Fruit fly (Drosophila melanogaster) whole organism, embryonic: ENCODE measurements around the gene Wdr33.
A peak's percentile ranks its signal among the peaks of the same experiment; 100 is the strongest.

Experiments used
- Blimp-1 ChIP-seq: fragments of 200-800 bp; sonication (Bioruptor generic); optimal IDR thresholded peaks from 3 replicates; lab custom pipeline; 2018; ENCODE audit warnings: missing biosample characterization, missing genetic modification characterization, mild to moderate bottlenecking, moderate library complexity, missing genetic modification reagents
- CG10209 ChIP-seq: fragments of 200-800 bp; sonication (Bioruptor generic); optimal IDR thresholded peaks from 3 replicates; lab custom pipeline; 2017; ENCODE audit warnings: missing biosample characterization, mild to moderate bottlenecking, missing genetic modification characterization, missing genetic modification reagents
- CG10979 ChIP-seq: fragments of 200-800 bp; sonication (Bioruptor generic); optimal IDR thresholded peaks from 2 replicates; lab custom pipeline; 2018; ENCODE audit warnings: missing biosample characterization, mild to moderate bottlenecking, missing genetic modification characterization, moderate library complexity
- CG11085 ChIP-seq: fragments of 200-800 bp; sonication (Bioruptor generic); IDR thresholded peaks from 2 replicates; pipeline ENCODE4 v1.3.6; 2022; ENCODE audit warnings: missing biosample characterization, missing genetic modification characterization
- CG11093 ChIP-seq: fragments of 200-800 bp; sonication (Bioruptor generic); IDR thresholded peaks from 3 replicates; pipeline ENCODE4 v1.3.6; 2022; ENCODE audit warnings: missing biosample characterization, missing genetic modification characterization
- CG11398 ChIP-seq: fragments of 200-800 bp; sonication (Bioruptor generic); optimal IDR thresholded peaks from 2 replicates; lab custom pipeline; 2016; ENCODE audit warnings: missing biosample characterization, missing genetic modification characterization
- CG11560 ChIP-seq: fragments of 200-800 bp; sonication (Bioruptor generic); IDR thresholded peaks from 3 replicates; pipeline ENCODE4 v1.3.6; 2022; ENCODE audit warnings: missing biosample characterization, missing genetic modification characterization
- CG12299 ChIP-seq: fragments of 200-800 bp; sonication (Bioruptor generic); optimal IDR thresholded peaks from 2 replicates; lab custom pipeline; 2018; ENCODE audit warnings: missing biosample characterization, mild to moderate bottlenecking, missing genetic modification characterization
- CG1233 ChIP-seq: fragments of 200-800 bp; sonication (Bioruptor generic); optimal IDR thresholded peaks from 4 replicates; lab custom pipeline; 2018; ENCODE audit warnings: missing biosample characterization, mild to moderate bottlenecking, missing genetic modification characterization
- CG12659 ChIP-seq: fragments of 200-800 bp; sonication (Bioruptor generic); optimal IDR thresholded peaks from 3 replicates; lab custom pipeline; 2017; ENCODE audit warnings: mild to moderate bottlenecking, missing biosample characterization, missing genetic modification reagents, missing genetic modification characterization
- CG12744 ChIP-seq: fragments of 200-800 bp; sonication (Bioruptor generic); optimal IDR thresholded peaks from 2 replicates; lab custom pipeline; 2016; ENCODE audit warnings: missing biosample characterization, missing genetic modification characterization
- CG1603 ChIP-seq: fragments of 200-800 bp; sonication (Bioruptor generic); optimal IDR thresholded peaks from 2 replicates; lab custom pipeline; 2019; ENCODE audit warnings: missing biosample characterization, mild to moderate bottlenecking, missing genetic modification characterization, moderate library complexity
- CG16815 ChIP-seq: fragments of 200-800 bp; sonication (Bioruptor generic); optimal IDR thresholded peaks from 3 replicates; lab custom pipeline; 2017; ENCODE audit warnings: missing biosample characterization, mild to moderate bottlenecking, missing genetic modification characterization
- CG17829 ChIP-seq: fragments of 200-800 bp; optimal IDR thresholded peaks from 2 replicates; lab custom pipeline; 2019; ENCODE audit warnings: missing biosample characterization, mild to moderate bottlenecking, missing genetic modification characterization, moderate library complexity
- CG2678 ChIP-seq: fragments of 200-800 bp; sonication (Bioruptor generic); optimal IDR thresholded peaks from 3 replicates; lab custom pipeline; 2019; ENCODE audit warnings: missing biosample characterization, mild to moderate bottlenecking, missing genetic modification characterization, moderate library complexity
- CG2712 ChIP-seq: fragments of 200-800 bp; optimal IDR thresholded peaks from 3 replicates; lab custom pipeline; 2019; ENCODE audit warnings: missing biosample characterization, mild to moderate bottlenecking, missing genetic modification characterization, moderate library complexity
- CG3281 ChIP-seq: fragments of 200-800 bp; sonication (Bioruptor generic); optimal IDR thresholded peaks from 3 replicates; lab custom pipeline; 2017; ENCODE audit warnings: missing biosample characterization, mild to moderate bottlenecking, missing genetic modification characterization
- CG4328 ChIP-seq: fragments of 200-800 bp; sonication (Bioruptor generic); optimal IDR thresholded peaks from 3 replicates; lab custom pipeline; 2017; ENCODE audit warnings: missing biosample characterization, missing genetic modification reagents, missing genetic modification characterization
- CG4360 ChIP-seq: fragments of 200-800 bp; sonication (Bioruptor generic); IDR thresholded peaks from 2 replicates; pipeline ENCODE4 v1.3.6; 2022; ENCODE audit warnings: missing biosample characterization, missing genetic modification characterization
- CG4404 ChIP-seq: fragments of 200-800 bp; sonication (Bioruptor generic); IDR thresholded peaks from 2 replicates; pipeline ENCODE4 v1.3.6; 2022; ENCODE audit warnings: missing biosample characterization, missing genetic modification characterization
- CG4730 ChIP-seq: fragments of 200-800 bp; sonication (Bioruptor generic); IDR thresholded peaks from 2 replicates; pipeline ENCODE4 v1.3.6; 2022; ENCODE audit warnings: missing biosample characterization, missing genetic modification characterization
- D19A ChIP-seq: fragments of 200-800 bp; optimal IDR thresholded peaks from 3 replicates; lab custom pipeline; 2019; ENCODE audit warnings: missing biosample characterization, mild to moderate bottlenecking, missing genetic modification characterization, moderate library complexity
- Dll ChIP-seq: fragments of 200-800 bp; sonication (Bioruptor generic); IDR thresholded peaks from 4 replicates; pipeline ENCODE4 v1.3.6; 2022; ENCODE audit warnings: missing biosample characterization, missing genetic modification characterization; ENCODE audit not compliant: partially characterized antibody
- E2f2 ChIP-seq: fragments of 200-800 bp; sonication (Bioruptor generic); IDR thresholded peaks from 2 replicates; pipeline ENCODE4 v1.3.6; 2022; ENCODE audit warnings: missing biosample characterization, missing genetic modification characterization
- Eip74EF ChIP-seq, 2 experiments: fragments of 200-800 bp in 1 of 2; fragments of >200 bp in 1 of 2; sonication (Bioruptor generic) in 1 of 2; optimal IDR thresholded peaks; 2 replicates each; lab custom pipeline; 2017 to 2019; ENCODE audit warnings: missing biosample characterization in 2 of 2, missing genetic modification characterization in 2 of 2, mild to moderate bottlenecking in 1 of 2, moderate library complexity in 1 of 2
- HmgD ChIP-seq: fragments of 200-800 bp; sonication (Bioruptor generic); optimal IDR thresholded peaks from 3 replicates; lab custom pipeline; 2016; ENCODE audit warnings: missing biosample characterization, missing genetic modification characterization
- Hmx ChIP-seq: fragments of 200-800 bp; sonication (Bioruptor generic); optimal IDR thresholded peaks from 2 replicates; lab custom pipeline; 2016; ENCODE audit warnings: missing biosample characterization, missing genetic modification characterization
- Hr51 ChIP-seq, 2 experiments: fragments of 200-800 bp; sonication (Bioruptor generic); optimal IDR thresholded peaks; 2 replicates in 1 of 2; 3 replicates in 1 of 2; lab custom pipeline; 2016 to 2018; ENCODE audit warnings: missing biosample characterization in 2 of 2, missing genetic modification characterization in 2 of 2, mild to moderate bottlenecking in 1 of 2, moderate library complexity in 1 of 2
- Jarid2 ChIP-seq: fragments of 200-800 bp; sonication (Bioruptor generic); optimal IDR thresholded peaks from 3 replicates; lab custom pipeline; 2017; ENCODE audit warnings: mild to moderate bottlenecking, missing biosample characterization, missing genetic modification reagents, missing genetic modification characterization
- Lhr ChIP-seq: fragments of 200-800 bp; sonication (Bioruptor generic); optimal IDR thresholded peaks from 3 replicates; lab custom pipeline; 2017; ENCODE audit warnings: mild to moderate bottlenecking, missing biosample characterization, missing genetic modification reagents, missing genetic modification characterization
- Med ChIP-seq: fragments of 200-800 bp; sonication (Bioruptor generic); peaks from one replicate; lab custom pipeline; 2016; ENCODE audit warnings: missing biosample characterization, missing genetic modification characterization, mild to moderate bottlenecking, inconsistent platforms, moderate library complexity
- NK7.1 ChIP-seq: fragments of 200-800 bp; sonication (Bioruptor generic); optimal IDR thresholded peaks from 3 replicates; lab custom pipeline; 2016; ENCODE audit warnings: missing biosample characterization, missing genetic modification characterization
- Nf-YB ChIP-seq: fragments of 200-800 bp; sonication (Bioruptor generic); optimal IDR thresholded peaks from 3 replicates; lab custom pipeline; 2019; ENCODE audit warnings: missing biosample characterization, mild to moderate bottlenecking, missing genetic modification characterization, moderate library complexity
- Vsx1 ChIP-seq: fragments of 200-800 bp; sonication (Bioruptor generic); optimal IDR thresholded peaks from 2 replicates; lab custom pipeline; 2017; ENCODE audit warnings: missing biosample characterization, mild to moderate bottlenecking, missing genetic modification characterization, missing genetic modification reagents
- btn ChIP-seq: fragments of 200-800 bp; sonication (Bioruptor generic); optimal IDR thresholded peaks from 2 replicates; lab custom pipeline; 2016; ENCODE audit warnings: missing biosample characterization, missing genetic modification characterization
- chm ChIP-seq: fragments of 200-800 bp; sonication (Bioruptor generic); IDR thresholded peaks from 2 replicates; pipeline ENCODE4 v1.3.6; 2022; ENCODE audit warnings: missing biosample characterization, missing genetic modification characterization
- crc ChIP-seq: fragments of 200-800 bp; sonication (Bioruptor generic); optimal IDR thresholded peaks from 2 replicates; lab custom pipeline; 2016; ENCODE audit warnings: missing biosample characterization, missing genetic modification characterization
- crp ChIP-seq, 2 experiments: fragments of 200-800 bp; sonication (Bioruptor generic); optimal IDR thresholded peaks; 2 replicates in 1 of 2; 3 replicates in 1 of 2; lab custom pipeline; 2017; ENCODE audit warnings: missing biosample characterization in 2 of 2, missing genetic modification characterization in 2 of 2, mild to moderate bottlenecking in 1 of 2, moderate library complexity in 1 of 2
- kay ChIP-seq: fragments of 200-800 bp; sonication (Bioruptor generic); optimal IDR thresholded peaks from 2 replicates; lab custom pipeline; 2016; ENCODE audit warnings: missing biosample characterization, missing genetic modification characterization
- pan ChIP-seq, 4 experiments: fragments of >200 bp in 3 of 4; fragments of 200-800 bp in 1 of 4; sonication (Bioruptor generic) in 1 of 4; optimal IDR thresholded peaks in 3 of 4; IDR thresholded peaks in 1 of 4; 2 replicates each; pipeline versions ENCODE4 v1.3.6 to Lab custom; 2017 to 2022; ENCODE audit warnings: missing biosample characterization in 2 of 4, missing genetic modification characterization in 2 of 4, mixed read lengths in 1 of 4
- pho ChIP-seq: fragments of 200-800 bp; sonication (Bioruptor generic); optimal IDR thresholded peaks from 2 replicates; lab custom pipeline; 2016; ENCODE audit warnings: missing biosample characterization, missing genetic modification characterization
- row ChIP-seq: fragments of 200-800 bp; sonication (Bioruptor generic); IDR thresholded peaks from 3 replicates; pipeline ENCODE4 v1.3.6; 2022; ENCODE audit warnings: missing biosample characterization, missing genetic modification characterization
- sens ChIP-seq: fragments of 200-800 bp; sonication (Bioruptor generic); peaks from one replicate; lab custom pipeline; 2016; ENCODE audit warnings: missing biosample characterization, missing genetic modification characterization
- sens-2 ChIP-seq: fragments of 200-800 bp; sonication (Bioruptor generic); IDR thresholded peaks from 2 replicates; pipeline ENCODE4 v1.3.6; 2022; ENCODE audit warnings: missing biosample characterization, missing genetic modification characterization
- sima ChIP-seq: fragments of 200-800 bp; sonication (Bioruptor generic); optimal IDR thresholded peaks from 2 replicates; lab custom pipeline; 2016; ENCODE audit warnings: missing biosample characterization, missing genetic modification characterization
- slbo ChIP-seq: fragments of 200-800 bp; sonication (Bioruptor generic); IDR thresholded peaks from 2 replicates; pipeline ENCODE4 v1.3.6; 2022; ENCODE audit warnings: missing biosample characterization, missing genetic modification characterization
- usp ChIP-seq: fragments of >200 bp; optimal IDR thresholded peaks from 2 replicates; lab custom pipeline; 2017; ENCODE audit warnings: missing biosample characterization, missing genetic modification characterization
- wor ChIP-seq: fragments of 200-800 bp; sonication (Bioruptor generic); IDR thresholded peaks from 2 replicates; pipeline ENCODE4 v1.3.6; 2022; ENCODE audit warnings: missing biosample characterization, missing genetic modification characterization

Gene Wdr33

dm6 chr3R:5682921-5683748 lies 22.7 kb downstream of the Wdr33 start (continued):
- TF ChIP-seq Lhr (GFP tag; lab: Kevin White, UChicago) (peak; percentile 2), CG4360 (GFP tag; lab: Robert Waterston, UW) (no peak), sens-2 (GFP tag; lab: Robert Waterston, UW) (0 out of 2 replicates have a peak, but pooled peaks have one; percentile 7), CG17829 (tag; lab: Kevin White, UChicago) (peak; percentile 76), CG2678 (tag; lab: Kevin White, UChicago) (no peak), D19A (tag; lab: Kevin White, UChicago) (peak; percentile 77), Dll (GFP tag; lab: Robert Waterston, UW) (no peak), kay (GFP tag; lab: Kevin White, UChicago) (no peak), sima (GFP tag; lab: Kevin White, UChicago) (peak; percentile 1), CG11085 (GFP tag; lab: Robert Waterston, UW) (no peak), CG10209 (GFP tag; lab: Kevin White, UChicago) (peak; percentile 50), Blimp-1 (GFP tag; lab: Kevin White, UChicago) (peak; percentile 92), CG2712 (tag; lab: Kevin White, UChicago) (peak; percentile 86), wor (GFP tag; lab: Robert Waterston, UW) (peak; percentile 16; the same call in 1 of the 2 replicates), CG11398 (GFP tag; lab: Kevin White, UChicago) (peak; percentile 33), CG4328 (GFP tag; lab: Kevin White, UChicago) (no peak), pan (optimal IDR thresholded peaks at IDR 0.05; lab: Kevin White, UChicago) (no peak), pan (GFP tag; optimal IDR thresholded peaks at IDR 0.05 in 1 of 2, IDR thresholded peaks at IDR 0.05 in 1 of 2) (peak in 1 of 2 experiments; percentile 70), Hr51 (GFP tag; optimal IDR thresholded peaks at IDR 0.05; lab: Kevin White, UChicago) (peak in 1 of 2 experiments; percentile 9), sens (GFP tag; lab: Kevin White, UChicago) (peak; percentile 93), chm (GFP tag; lab: Robert Waterston, UW) (no peak), crc (GFP tag; lab: Kevin White, UChicago) (no peak), E2f2 (GFP tag; lab: Robert Waterston, UW) (no peak), Nf-YB (peak; percentile 21), btn (GFP tag; lab: Kevin White, UChicago) (no peak), slbo (GFP tag; lab: Robert Waterston, UW) (no peak), CG3281 (GFP tag; lab: Kevin White, UChicago) (peak; percentile 3), row (GFP tag; lab: Robert Waterston, UW) (peak; percentile 79), Hmx (no peak), CG11560 (tag; lab: Robert Waterston, UW) (no peak), CG12744 (no peak), NK7.1 (GFP tag; lab: Kevin White, UChicago) (no peak), usp (GFP tag; lab: Kevin White, UChicago) (no peak), pho (no peak), Med (peak; percentile 81), Jarid2 (GFP tag; lab: Kevin White, UChicago) (no peak), CG12299 (tag; lab: Kevin White, UChicago) (peak; percentile 35), CG4730 (GFP tag; lab: Robert Waterston, UW) (0 out of 2 replicates have a peak, but pooled peaks have one; percentile 19), CG11093 (GFP tag; lab: Robert Waterston, UW) (0 out of 3 replicates have a peak, but pooled peaks have one; percentile 33), HmgD (GFP tag; lab: Kevin White, UChicago) (no peak), Eip74EF (GFP tag; optimal IDR thresholded peaks at IDR 0.05; lab: Kevin White, UChicago) (peak in 1 of 2 experiments; percentile 75), CG10979 (tag; lab: Kevin White, UChicago) (peak; percentile 82), CG12659 (GFP tag; lab: Kevin White, UChicago) (no peak), CG4404 (GFP tag; lab: Robert Waterston, UW) (no peak), CG16815 (GFP tag; lab: Kevin White, UChicago) (peak; percentile 34), Vsx1 (no peak), CG1603 (peak; percentile 60), CG1233 (GFP tag; lab: Kevin White, UChicago) (peak; percentile 57), crp (GFP tag; optimal IDR thresholded peaks at IDR 0.05; lab: Kevin White, UChicago) (no peak)
